Fruit fly (Drosophila melanogaster): ENCODE data around the gene CG12659.

CG12659 gene

DNA sequence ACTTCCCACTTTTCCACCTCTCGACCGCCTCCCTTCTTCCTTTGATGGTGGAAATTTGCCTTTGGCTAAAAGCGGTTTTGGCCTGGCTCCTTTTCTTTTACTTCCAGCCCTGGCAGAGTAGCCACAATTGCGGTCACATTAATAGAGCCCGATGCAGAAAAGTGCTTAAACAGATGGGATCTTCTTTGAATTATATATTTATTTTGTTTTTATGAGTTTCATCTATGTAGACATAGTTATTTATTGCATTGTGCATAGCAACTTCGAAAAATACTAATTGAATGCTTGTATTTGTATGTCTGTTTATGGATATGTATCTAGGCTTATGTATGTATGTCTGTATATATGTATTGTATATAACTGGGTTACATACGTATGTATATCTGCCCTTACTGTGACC is 49.5 kb downstream of the CG12659 start (continued):
- TF ChIP-seq Lpt (GFP tag; optimal IDR thresholded peaks at IDR 0.05) (no peak), pdm3 (GFP tag; optimal IDR thresholded peaks at IDR 0.05) (peak; percentile 43), Eip93F (GFP tag; optimal IDR thresholded peaks at IDR 0.05) (no peak), CG10631 (GFP tag; optimal IDR thresholded peaks at IDR 0.05) (peak; percentile 48), vri (GFP tag; optimal IDR thresholded peaks at IDR 0.05) (no peak), CG31627 (GFP tag; optimal IDR thresholded peaks at IDR 0.05) (peak; percentile 8), Sox14 (GFP tag; optimal IDR thresholded peaks at IDR 0.05) (peak; percentile 17), CG6808 (GFP tag; optimal IDR thresholded peaks at IDR 0.05) (peak; percentile 48), CG8119 (GFP tag; IDR thresholded peaks at IDR 0.05) (peak; percentile 46; the same call in 1 of the 3 replicates), Gug (GFP tag; IDR thresholded peaks at IDR 0.05) (no peak), Sox15 (GFP tag; optimal IDR thresholded peaks at IDR 0.05) (no peak), Sox102F (GFP tag; optimal IDR thresholded peaks at IDR 0.05) (peak; percentile 9), acj6 (GFP tag; optimal IDR thresholded peaks at IDR 0.05) (peak; percentile 50), Ets96B (tag; optimal IDR thresholded peaks at IDR 0.05) (peak; percentile 71), topi (GFP tag; optimal IDR thresholded peaks at IDR 0.05) (peak; percentile 45), Hr4 (GFP tag; optimal IDR thresholded peaks at IDR 0.05) (peak; percentile 19), Blimp-1 (GFP tag; optimal IDR thresholded peaks at IDR 0.05) (no peak), esn (GFP tag; optimal IDR thresholded peaks at IDR 0.05) (peak; percentile 34), OdsH (GFP tag; optimal IDR thresholded peaks at IDR 0.05) (peak; percentile 8), CG15336 (GFP tag; IDR thresholded peaks at IDR 0.05) (peak; percentile 58), eg (GFP tag; IDR thresholded peaks at IDR 0.05) (peak; percentile 65; the same call in 1 of the 3 replicates), Met (GFP tag; optimal IDR thresholded peaks at IDR 0.05) (peak; percentile 38), CG4318 (GFP tag; optimal IDR thresholded peaks at IDR 0.05) (no peak), CG3919 (GFP tag; optimal IDR thresholded peaks at IDR 0.05) (peak; percentile 42), CG6792 (GFP tag; optimal IDR thresholded peaks at IDR 0.05) (peak; percentile 29), CG3032 (tag; optimal IDR thresholded peaks at IDR 0.05) (peak; percentile 46), CG11762 (GFP tag; optimal IDR thresholded peaks at IDR 0.05; ENCODE audit: insufficient read depth) (no peak), Smox (GFP tag; optimal IDR thresholded peaks at IDR 0.05) (peak; percentile 36), CG9139 (GFP tag; optimal IDR thresholded peaks at IDR 0.05) (peak; percentile 2), Eip78C (GFP tag) (peak; percentile 67)
